Worm (Caenorhabditis elegans) whole organism, young adult: ENCODE results near the gene F13H10.5.

ENCODE experiments used
- let-607 ChIP-seq, 2 experiments: fragments of 200-800 bp in 1 of 2; sonication (Bioruptor generic) in 1 of 2; sonication (generic microtip) in 1 of 2; optimal IDR thresholded peaks; 2 replicates each; lab custom pipeline; 2016 to 2018; ENCODE audit warnings: mild to moderate bottlenecking in 2 of 2, missing compliant biosample characterization in 2 of 2, missing genetic modification characterization in 2 of 2, moderate library complexity in 2 of 2, missing genotype in 1 of 2
- nhr-179 ChIP-seq: sonication (generic microtip); optimal IDR thresholded peaks from 2 replicates; lab custom pipeline; 2016; ENCODE audit warnings: mild to moderate bottlenecking, missing genetic modification characterization, missing compliant biosample characterization
- pha-4 ChIP-seq: fragments of 150-350 bp; sonication (generic microtip); optimal IDR thresholded peaks from 2 replicates; lab custom pipeline; 2014; ENCODE audit warnings: missing biosample characterization, missing genetic modification reagents, missing genetic modification characterization
- unc-62 ChIP-seq: fragments of 150-350 bp; optimal IDR thresholded peaks from 2 replicates; lab custom pipeline; 2014; ENCODE audit warnings: missing biosample characterization, missing genetic modification reagents, missing genetic modification characterization
- ztf-3 ChIP-seq: fragments of 200-800 bp; sonication (Bioruptor generic); optimal IDR thresholded peaks from 2 replicates; lab custom pipeline; 2018; ENCODE audit warnings: mild to moderate bottlenecking, missing genetic modification characterization, missing compliant biosample characterization

ce11 chrIV:11004273-11004672 is 13.5 kb downstream of the F13H10.5 start, which contains the start of gene F13H10.1:
- no peak for TF ChIP-seq unc-62 (GFP tag; lab: Kevin White, UChicago)
- no peak for TF ChIP-seq pha-4
- TF ChIP-seq ztf-3 (GFP tag; lab: Kevin White, UChicago), result no peak
- no peak for TF ChIP-seq nhr-179 (tag; lab: Kevin White, UChicago)
- TF ChIP-seq let-607 (tag; optimal IDR thresholded peaks at IDR 0.05; lab: Kevin White, UChicago), result no peak
